Fruit fly (Drosophila melanogaster) whole organism: Measurements from ENCODE around the gene CheA84a.

ENCODE experiments used
- CG8478 ChIP-seq: fragments of >200 bp; optimal IDR thresholded peaks from 2 replicates; lab custom pipeline; 2018; ENCODE audit warnings: inconsistent platforms
- Dll ChIP-seq: fragments of >200 bp; optimal IDR thresholded peaks from 2 replicates; lab custom pipeline; 2017
- EcR ChIP-seq, 2 experiments: fragments of >200 bp; optimal IDR thresholded peaks; 2 replicates each; lab custom pipeline; 2017; ENCODE audit warnings: missing biosample characterization in 2 of 2, missing genetic modification characterization in 2 of 2, missing genetic modification reagents in 2 of 2
- pan ChIP-seq: fragments of >200 bp; optimal IDR thresholded peaks from 2 replicates; lab custom pipeline; 2017
- psq ChIP-seq: fragments of >200 bp; optimal IDR thresholded peaks from 2 replicates; lab custom pipeline; 2017
- usp ChIP-seq: fragments of >200 bp; optimal IDR thresholded peaks from 2 replicates; lab custom pipeline; 2017; ENCODE audit warnings: missing biosample characterization, missing genetic modification characterization, mixed read lengths

Gene CheA84a

DNA sequence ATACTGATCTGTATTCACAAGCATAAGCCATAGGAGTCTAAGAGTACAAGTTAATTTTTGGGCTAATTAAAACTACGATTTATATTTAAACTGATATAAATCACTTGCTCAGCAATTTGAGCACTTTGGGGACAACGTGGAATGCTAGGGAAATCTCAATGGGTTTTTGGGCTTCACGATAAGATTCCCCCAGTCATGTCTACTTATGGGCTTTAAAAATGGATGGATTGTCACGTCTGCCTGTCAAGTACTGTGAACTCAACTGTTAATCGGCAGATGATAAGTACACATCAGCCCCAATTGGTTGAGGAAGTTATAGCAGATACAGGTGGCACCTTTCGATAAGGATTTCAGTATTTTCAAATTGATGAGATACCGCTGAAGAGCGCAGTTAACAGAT lies 21.1 kb downstream of the CheA84a start:
- no peak for TF ChIP-seq Dll (lab: Kevin White, UChicago)
- no peak for TF ChIP-seq usp
- TF ChIP-seq pan (lab: Kevin White, UChicago) = no peak
- no peak for TF ChIP-seq psq
- TF ChIP-seq CG8478 (lab: Kevin White, UChicago) = no peak
- TF ChIP-seq EcR (GFP tag; optimal IDR thresholded peaks at IDR 0.05; lab: Kevin White, UChicago) = no peak

- TF ChIP-seq usp = no peak
- no peak for TF ChIP-seq psq
- peak; percentile 75 for TF ChIP-seq CG8478 (lab: Kevin White, UChicago)
- TF ChIP-seq Dll (lab: Kevin White, UChicago) = peak; percentile 73
- no peak for TF ChIP-seq pan (lab: Kevin White, UChicago)
- TF ChIP-seq EcR (GFP tag; optimal IDR thresholded peaks at IDR 0.05; lab: Kevin White, UChicago) = no peak
Measured at dm6 chr3R:8181412-8182108, 23.1 kb downstream of the CheA84a start, which contains the start of gene grn. TSS of gene grn (minus strand) at chr3R:8181444.

- no peak for TF ChIP-seq psq
- no peak for TF ChIP-seq EcR (GFP tag; optimal IDR thresholded peaks at IDR 0.05; lab: Kevin White, UChicago)
- no peak for TF ChIP-seq CG8478 (lab: Kevin White, UChicago)
- TF ChIP-seq Dll (lab: Kevin White, UChicago) = no peak
- TF ChIP-seq usp = no peak
- no peak for TF ChIP-seq pan (lab: Kevin White, UChicago)
Measured at dm6 chr3R:8180376-8181011, 24.1 kb downstream of the CheA84a start.

dm6 chr3R:8176058-8176673 lies 28.5 kb downstream of the CheA84a start:
- TF ChIP-seq pan (lab: Kevin White, UChicago) = no peak
- TF ChIP-seq usp = no peak
- TF ChIP-seq EcR (GFP tag; optimal IDR thresholded peaks at IDR 0.05; lab: Kevin White, UChicago) = no peak
- TF ChIP-seq CG8478 (lab: Kevin White, UChicago) = no peak
- TF ChIP-seq Dll (lab: Kevin White, UChicago) = no peak
- no peak for TF ChIP-seq psq

- TF ChIP-seq CG8478 (lab: Kevin White, UChicago) = no peak
- no peak for TF ChIP-seq EcR (GFP tag; optimal IDR thresholded peaks at IDR 0.05; lab: Kevin White, UChicago)
- no peak for TF ChIP-seq Dll (lab: Kevin White, UChicago)
- no peak for TF ChIP-seq pan (lab: Kevin White, UChicago)
- TF ChIP-seq psq = no peak
- no peak for TF ChIP-seq usp
Measured at dm6 chr3R:8171489-8172161, 33.0 kb downstream of the CheA84a start.

- TF ChIP-seq EcR (GFP tag; optimal IDR thresholded peaks at IDR 0.05; lab: Kevin White, UChicago) (no peak), usp (no peak), psq (no peak), Dll (lab: Kevin White, UChicago) (no peak), CG8478 (lab: Kevin White, UChicago) (no peak), pan (lab: Kevin White, UChicago) (no peak)
Measured at dm6 chr3R:8164850-8165249, 39.8 kb downstream of the CheA84a start.

- no peak for TF ChIP-seq pan (lab: Kevin White, UChicago)
- TF ChIP-seq Dll (lab: Kevin White, UChicago) = no peak
- TF ChIP-seq EcR (GFP tag; optimal IDR thresholded peaks at IDR 0.05; lab: Kevin White, UChicago) = no peak
- no peak for TF ChIP-seq psq
- TF ChIP-seq usp = no peak
- TF ChIP-seq CG8478 (lab: Kevin White, UChicago) = no peak
Measured at dm6 chr3R:8160056-8161017, 44.3 kb downstream of the CheA84a start.

dm6 chr3R:8158328-8158727 lies 46.3 kb downstream of the CheA84a start:
- no peak for TF ChIP-seq pan (lab: Kevin White, UChicago)
- TF ChIP-seq usp = no peak
- TF ChIP-seq Dll (lab: Kevin White, UChicago) = no peak
- TF ChIP-seq CG8478 (lab: Kevin White, UChicago) = no peak
- TF ChIP-seq EcR (GFP tag; optimal IDR thresholded peaks at IDR 0.05; lab: Kevin White, UChicago) = no peak
- no peak for TF ChIP-seq psq

DNA sequence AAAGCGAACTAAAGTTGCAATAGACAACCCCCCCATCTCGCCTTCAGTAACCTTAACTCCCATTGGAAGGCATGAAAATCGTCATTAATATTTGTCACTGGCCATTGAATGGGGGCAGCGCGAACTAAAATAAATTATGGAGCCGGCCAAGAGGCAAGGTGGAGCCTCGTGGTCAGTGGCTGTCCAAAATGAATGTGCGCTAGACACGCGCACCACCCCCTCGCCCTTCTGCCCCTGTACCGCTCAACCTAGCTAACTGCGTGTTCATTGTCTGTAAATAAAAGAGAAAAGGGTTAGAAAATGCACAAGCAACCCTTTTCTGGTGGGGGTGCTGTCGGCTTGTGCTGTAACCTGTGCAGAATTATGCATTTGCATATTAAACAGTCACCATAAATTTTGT lies 47.4 kb downstream of the CheA84a start:
- TF ChIP-seq CG8478 (lab: Kevin White, UChicago) = no peak
- no peak for TF ChIP-seq psq
- no peak for TF ChIP-seq usp
- TF ChIP-seq EcR (GFP tag; optimal IDR thresholded peaks at IDR 0.05; lab: Kevin White, UChicago) = no peak
- no peak for TF ChIP-seq Dll (lab: Kevin White, UChicago)
- TF ChIP-seq pan (lab: Kevin White, UChicago) = no peak

DNA sequence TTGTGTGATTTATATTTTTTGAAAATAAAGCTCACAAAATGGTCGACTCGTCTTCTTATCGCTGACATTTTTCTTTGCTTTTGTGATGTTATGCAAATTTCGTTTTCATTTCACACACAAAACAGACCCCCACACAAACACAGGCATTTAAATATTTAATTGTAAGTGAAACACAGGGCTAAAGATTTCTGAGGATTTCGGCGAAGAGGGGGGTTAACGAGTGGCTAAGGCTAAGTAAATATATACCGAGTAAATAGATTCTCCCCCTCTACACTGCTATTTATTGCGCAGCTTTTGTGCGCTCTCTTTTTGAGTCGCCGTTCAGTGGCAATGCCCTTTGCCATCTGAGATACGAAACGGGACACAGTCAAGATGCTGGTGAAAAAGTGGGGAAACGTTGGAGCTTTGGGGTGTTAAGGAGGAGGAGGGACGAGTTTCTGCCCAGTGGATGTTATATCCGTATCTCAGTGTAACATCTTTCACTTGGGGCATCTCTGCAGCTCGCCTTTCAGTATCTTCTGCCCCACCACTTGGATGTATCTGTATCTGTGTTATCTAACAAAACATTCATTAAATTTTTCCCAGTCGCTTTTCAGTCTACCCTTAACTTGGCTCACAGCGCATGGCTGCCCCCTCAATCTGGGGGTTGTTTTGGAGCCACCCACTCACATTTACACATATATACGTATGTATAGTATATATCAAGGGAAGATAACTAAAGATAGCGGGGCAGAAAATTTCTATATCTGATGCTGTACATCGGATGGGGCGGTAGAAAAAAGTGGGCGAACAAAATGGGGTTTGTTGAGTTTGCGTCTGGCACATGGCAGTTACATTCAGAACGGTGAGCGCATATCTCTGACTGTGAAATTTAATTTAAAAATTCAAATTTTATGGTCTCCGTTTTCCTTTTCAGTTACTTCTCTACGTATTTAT lies 48.6 kb downstream of the CheA84a start:
- TF ChIP-seq EcR (GFP tag; optimal IDR thresholded peaks at IDR 0.05; lab: Kevin White, UChicago) = no peak
- TF ChIP-seq usp = no peak
- no peak for TF ChIP-seq psq
- no peak for TF ChIP-seq pan (lab: Kevin White, UChicago)
- no peak for TF ChIP-seq CG8478 (lab: Kevin White, UChicago)
- TF ChIP-seq Dll (lab: Kevin White, UChicago) = no peak
